Worm (Caenorhabditis elegans) whole organism, L4/young adult: Measurements from ENCODE around the gene C14A4.7.

Experiments
- dao-5 ChIP-seq: sonication (generic microtip); optimal IDR thresholded peaks from 2 replicates; lab custom pipeline; 2016; ENCODE audit warnings: missing genotype, missing genetic modification characterization, moderate library complexity, missing compliant biosample characterization
- him-1 ChIP-seq: sonication (generic microtip); optimal IDR thresholded peaks from 2 replicates; lab custom pipeline; 2016; ENCODE audit warnings: missing genotype, missing genetic modification reagents, missing genetic modification characterization, missing compliant biosample characterization

- TF ChIP-seq him-1 (tag; lab: Kevin White, UChicago) (no peak), dao-5 (no peak)
Observed at ce11 chrII:10608821-10609220, 12.5 kb upstream of the C14A4.7 start.
